Fruit fly (Drosophila melanogaster) whole organism, prepupa: ENCODE results near the gene Cks85A.

Experiments
- CG6163 ChIP-seq: fragments of 200-800 bp; sonication (Bioruptor generic); IDR thresholded peaks from 3 replicates; pipeline ENCODE4 v1.3.6; 2022; ENCODE audit warnings: missing biosample characterization, missing genetic modification characterization
- Eip75B ChIP-seq: fragments of 200-800 bp; sonication (Bioruptor generic); optimal IDR thresholded peaks from 3 replicates; lab custom pipeline; 2016; ENCODE audit warnings: missing biosample characterization, missing genetic modification characterization
- Hr39 ChIP-seq: fragments of 200-800 bp; sonication (Bioruptor generic); optimal IDR thresholded peaks from 2 replicates; lab custom pipeline; 2016; ENCODE audit warnings: missing biosample characterization, missing genetic modification characterization
- Hr4 ChIP-seq: fragments of 200-800 bp; sonication (Bioruptor generic); optimal IDR thresholded peaks from 3 replicates; lab custom pipeline; 2016; ENCODE audit warnings: missing biosample characterization, missing genetic modification characterization
- Lpt ChIP-seq: fragments of 200-800 bp; sonication (Bioruptor generic); optimal IDR thresholded peaks from 3 replicates; lab custom pipeline; 2016; ENCODE audit warnings: missing biosample characterization, missing genetic modification characterization
- Sox15 ChIP-seq: fragments of 200-800 bp; sonication (Bioruptor generic); optimal IDR thresholded peaks from 3 replicates; lab custom pipeline; 2016; ENCODE audit warnings: missing biosample characterization, missing genetic modification characterization
- esn ChIP-seq: fragments of 200-800 bp; sonication (Bioruptor generic); optimal IDR thresholded peaks from 2 replicates; lab custom pipeline; 2016; ENCODE audit warnings: missing biosample characterization, mild to moderate bottlenecking, missing genetic modification characterization, moderate library complexity
- ss ChIP-seq, 2 experiments: fragments of 200-800 bp; sonication (Bioruptor generic); optimal IDR thresholded peaks; 2 replicates in 1 of 2; 3 replicates in 1 of 2; lab custom pipeline; 2017 to 2018; ENCODE audit warnings: mild to moderate bottlenecking in 2 of 2, missing biosample characterization in 2 of 2, missing genetic modification characterization in 2 of 2, moderate library complexity in 1 of 2
- svp ChIP-seq: fragments of 200-800 bp; sonication (Bioruptor generic); peaks from one replicate; lab custom pipeline; 2016; ENCODE audit warnings: missing biosample characterization, missing genetic modification characterization

DNA sequence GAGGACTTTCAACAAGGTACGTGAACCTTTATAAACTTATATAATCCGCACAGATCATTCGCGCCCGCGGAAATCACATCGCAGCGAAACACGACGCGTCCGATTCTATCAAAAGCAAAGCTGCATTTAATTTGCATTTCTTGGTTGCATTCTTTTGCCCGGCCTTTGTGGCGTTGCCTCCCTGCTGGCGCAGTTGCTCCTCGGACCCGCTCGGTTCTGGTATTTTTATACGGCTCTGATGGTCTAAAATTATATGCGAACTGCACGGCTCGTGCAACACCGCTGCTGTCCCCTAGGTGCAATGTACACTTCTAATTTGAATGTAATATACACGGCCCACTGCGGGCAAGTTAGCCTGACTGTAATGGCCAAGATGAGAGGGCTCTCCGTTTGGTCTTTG, at the start of gene Cks85A:
- no peak for TF ChIP-seq Sox15 (GFP tag; lab: Kevin White, UChicago)
- TF ChIP-seq esn: no peak
- TF ChIP-seq svp (GFP tag; lab: Kevin White, UChicago): no peak
- no peak for TF ChIP-seq ss (GFP tag; optimal IDR thresholded peaks at IDR 0.05; lab: Kevin White, UChicago)
- no peak for TF ChIP-seq Eip75B
- no peak for TF ChIP-seq Lpt (GFP tag; lab: Kevin White, UChicago)
- no peak for TF ChIP-seq Hr39 (GFP tag; lab: Kevin White, UChicago)
- 0 out of 3 replicates have a peak, but pooled peaks have one; percentile 22 for TF ChIP-seq CG6163
- TF ChIP-seq Hr4: no peak
